Worm (Caenorhabditis elegans) whole organism, L4 larva: ENCODE results near the gene ZK1086.2.

Experiments used
- R02D3.7 ChIP-seq: fragments of 150-350 bp; sonication (generic microtip); optimal IDR thresholded peaks from 3 replicates; lab custom pipeline; 2014; ENCODE audit warnings: missing biosample characterization, missing genetic modification characterization
- egl-27 ChIP-seq: sonication (generic microtip); optimal IDR thresholded peaks from 3 replicates; lab custom pipeline; 2017; ENCODE audit warnings: missing biosample characterization, missing genetic modification reagents, missing genetic modification characterization
- hlh-11 ChIP-seq: fragments of 200-800 bp; sonication (Bioruptor generic); optimal IDR thresholded peaks from 2 replicates; lab custom pipeline; 2018; ENCODE audit warnings: mild to moderate bottlenecking, missing genetic modification characterization, missing compliant biosample characterization
- hlh-30 ChIP-seq: sonication (generic microtip); optimal IDR thresholded peaks from 2 replicates; lab custom pipeline; 2017; ENCODE audit warnings: antibody characterized with exemption, mild to moderate bottlenecking, missing genetic modification characterization, missing compliant biosample characterization; ENCODE audit not compliant: insufficient read depth
- lim-7 ChIP-seq: fragments of 200-800 bp; sonication (Bioruptor generic); IDR thresholded peaks from 2 replicates; pipeline ENCODE4 v1.3.6; 2022; ENCODE audit warnings: missing genetic modification characterization, missing compliant biosample characterization
- madf-9 ChIP-seq: fragments of 200-800 bp; sonication (Bioruptor generic); conservative IDR thresholded peaks from 2 replicates; pipeline ENCODE4 v1.3.6; 2022; ENCODE audit warnings: missing genetic modification reagents, missing genetic modification characterization, missing compliant biosample characterization
- nhr-77 ChIP-seq: fragments of 150-350 bp; optimal IDR thresholded peaks from 2 replicates; lab custom pipeline; 2014; ENCODE audit warnings: missing biosample characterization, missing genetic modification characterization
- skn-1 ChIP-seq: fragments of 150-350 bp; optimal IDR thresholded peaks from 2 replicates; lab custom pipeline; 2014; ENCODE audit warnings: missing biosample characterization, missing genetic modification characterization
- snpc-1.2 ChIP-seq: fragments of 200-800 bp; sonication (Bioruptor generic); IDR thresholded peaks from 2 replicates; pipeline ENCODE4 v1.3.6; 2022; ENCODE audit warnings: missing genetic modification reagents, missing genetic modification characterization, missing compliant biosample characterization
- unc-39 ChIP-seq: sonication (generic microtip); optimal IDR thresholded peaks from 2 replicates; lab custom pipeline; 2017; ENCODE audit warnings: missing biosample characterization, missing genetic modification characterization
- zip-2 ChIP-seq: fragments of 150-350 bp; optimal IDR thresholded peaks from 2 replicates; lab custom pipeline; 2014; ENCODE audit warnings: missing biosample characterization, missing genetic modification characterization

DNA sequence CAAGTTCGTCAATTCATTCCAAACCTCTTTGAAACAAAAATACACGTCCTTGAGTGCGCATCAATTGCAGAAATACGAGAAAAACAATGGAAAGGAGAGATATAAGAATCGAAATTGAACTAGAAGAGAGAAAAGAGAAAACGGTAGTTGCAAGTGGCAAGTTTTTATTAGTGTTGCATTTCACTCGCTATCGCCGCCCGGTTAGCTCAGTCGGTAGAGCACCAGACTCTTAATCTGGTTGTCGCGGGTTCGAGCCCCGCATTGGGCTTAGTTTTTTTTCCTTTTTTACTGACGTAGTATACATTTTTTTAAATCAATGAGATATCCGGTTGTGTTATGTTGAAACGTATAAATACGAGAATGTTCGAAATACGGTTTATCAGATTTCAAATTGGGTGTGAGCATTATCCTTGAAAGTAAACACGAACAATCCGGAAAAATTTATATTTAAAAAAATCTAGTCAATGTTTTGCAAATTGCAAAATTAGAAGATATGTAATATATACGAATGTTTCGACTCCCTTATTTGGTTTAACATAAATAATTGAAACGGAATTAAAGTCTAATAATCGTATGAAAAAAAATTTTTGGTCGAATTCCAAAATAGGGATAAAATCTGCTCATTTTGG, 11.9 kb downstream of the ZK1086.2 start:
- TF ChIP-seq egl-27: no peak
- no peak for TF ChIP-seq unc-39 (tag; lab: Kevin White, UChicago)
- TF ChIP-seq madf-9: peak; percentile 75
- TF ChIP-seq lim-7: peak; percentile 94
- peak; percentile 21 for TF ChIP-seq hlh-11 (tag; lab: Kevin White, UChicago)
- no peak for TF ChIP-seq R02D3.7 (tag; lab: Kevin White, UChicago)
- TF ChIP-seq snpc-1.2 (GFP tag; lab: Robert Waterston, UW): peak; percentile 82
- TF ChIP-seq skn-1 (tag; lab: Kevin White, UChicago): no peak
- no peak for TF ChIP-seq zip-2 (tag; lab: Kevin White, UChicago)
- TF ChIP-seq nhr-77 (tag; lab: Kevin White, UChicago): no peak
- peak; percentile 30 for TF ChIP-seq hlh-30 (tag; lab: Kevin White, UChicago)
